Fruit fly (Drosophila melanogaster) whole organism, embryonic: ENCODE results near the gene CG32568.
A peak's percentile ranks its signal among the peaks of the same experiment; 100 is the strongest.

ENCODE experiments used
- Atf3 ChIP-seq: fragments of 200-800 bp; sonication (Bioruptor generic); optimal IDR thresholded peaks from 3 replicates; lab custom pipeline; 2016; ENCODE audit warnings: missing biosample characterization, missing genetic modification characterization
- B-H2 ChIP-seq: fragments of 200-800 bp; sonication (Bioruptor generic); optimal IDR thresholded peaks from 2 replicates; lab custom pipeline; 2018; ENCODE audit warnings: missing biosample characterization, mild to moderate bottlenecking, missing genetic modification characterization
- Bgb ChIP-seq: fragments of 200-800 bp; sonication (Bioruptor generic); IDR thresholded peaks from 2 replicates; pipeline ENCODE4 v1.3.6; 2022; ENCODE audit warnings: missing biosample characterization, missing genetic modification characterization; ENCODE audit not compliant: partially characterized antibody
- CG10147 ChIP-seq: fragments of 200-800 bp; sonication (Bioruptor generic); optimal IDR thresholded peaks from 2 replicates; lab custom pipeline; 2019; ENCODE audit warnings: missing biosample characterization, mild to moderate bottlenecking, missing genetic modification characterization, moderate library complexity
- CG10321 ChIP-seq: fragments of 200-800 bp; sonication (Bioruptor generic); IDR thresholded peaks from 2 replicates; pipeline ENCODE4 v1.3.6; 2022; ENCODE audit warnings: missing biosample characterization, missing genetic modification characterization
- CG10543 ChIP-seq: fragments of 200-800 bp; sonication (Bioruptor generic); optimal IDR thresholded peaks from 3 replicates; lab custom pipeline; 2017; ENCODE audit warnings: missing biosample characterization, mild to moderate bottlenecking, missing genetic modification characterization, moderate library complexity
- CG11085 ChIP-seq: fragments of 200-800 bp; sonication (Bioruptor generic); IDR thresholded peaks from 2 replicates; pipeline ENCODE4 v1.3.6; 2022; ENCODE audit warnings: missing biosample characterization, missing genetic modification characterization
- CG11456 ChIP-seq: fragments of 200-800 bp; sonication (Bioruptor generic); IDR thresholded peaks from 3 replicates; pipeline ENCODE4 v1.3.6; 2022; ENCODE audit warnings: missing biosample characterization, missing genetic modification characterization
- CG12769 ChIP-seq: fragments of 200-800 bp; sonication (Bioruptor generic); optimal IDR thresholded peaks from 2 replicates; lab custom pipeline; 2019; ENCODE audit warnings: missing biosample characterization, mild to moderate bottlenecking, missing genetic modification characterization, moderate library complexity
- CG18262 ChIP-seq: fragments of 200-800 bp; optimal IDR thresholded peaks from 3 replicates; lab custom pipeline; 2019; ENCODE audit warnings: missing biosample characterization, mild to moderate bottlenecking, missing genetic modification characterization, moderate library complexity
- CG2129 ChIP-seq: fragments of 200-800 bp; sonication (Bioruptor generic); IDR thresholded peaks from 2 replicates; pipeline ENCODE4 v1.3.6; 2022; ENCODE audit warnings: missing biosample characterization, missing genetic modification characterization; ENCODE audit not compliant: partially characterized antibody
- CG2199 ChIP-seq: fragments of 200-800 bp; sonication (Bioruptor generic); IDR thresholded peaks from 3 replicates; pipeline ENCODE4 v1.3.6; 2022; ENCODE audit warnings: missing biosample characterization, missing genetic modification characterization
- CG2889 ChIP-seq: fragments of 200-800 bp; sonication (Bioruptor generic); IDR thresholded peaks from 3 replicates; pipeline ENCODE4 v1.3.6; 2022; ENCODE audit warnings: missing biosample characterization, missing genetic modification characterization
- CG30431 ChIP-seq: fragments of 200-800 bp; sonication (Bioruptor generic); optimal IDR thresholded peaks from 2 replicates; lab custom pipeline; 2017; ENCODE audit warnings: missing biosample characterization, missing genetic modification characterization
- CG42726 ChIP-seq: fragments of 200-800 bp; sonication (Bioruptor generic); IDR thresholded peaks from 2 replicates; pipeline ENCODE4 v1.3.6; 2022; ENCODE audit warnings: missing biosample characterization, missing genetic modification characterization; ENCODE audit not compliant: partially characterized antibody
- CG4282 ChIP-seq: fragments of 200-800 bp; sonication (Bioruptor generic); optimal IDR thresholded peaks from 2 replicates; lab custom pipeline; 2016; ENCODE audit warnings: missing biosample characterization, missing genetic modification characterization
- CG5953 ChIP-seq: fragments of 200-800 bp; sonication (Bioruptor generic); IDR thresholded peaks from 2 replicates; pipeline ENCODE4 v1.3.6; 2022; ENCODE audit warnings: missing biosample characterization, missing genetic modification characterization
- CG6175 ChIP-seq: fragments of 200-800 bp; sonication (Bioruptor generic); IDR thresholded peaks from 3 replicates; pipeline ENCODE4 v1.3.6; 2022; ENCODE audit warnings: missing biosample characterization, missing genetic modification characterization
- CG6272 ChIP-seq: fragments of 200-800 bp; sonication (Bioruptor generic); IDR thresholded peaks from 2 replicates; pipeline ENCODE4 v1.3.6; 2022; ENCODE audit warnings: missing biosample characterization, missing genetic modification characterization
- CG7556 ChIP-seq: fragments of 200-800 bp; sonication (Bioruptor generic); optimal IDR thresholded peaks from 2 replicates; lab custom pipeline; 2017; ENCODE audit warnings: missing biosample characterization, mild to moderate bottlenecking, missing genetic modification characterization
- CG7987 ChIP-seq: fragments of 200-800 bp; sonication (Bioruptor generic); optimal IDR thresholded peaks from 2 replicates; lab custom pipeline; 2018; ENCODE audit warnings: missing biosample characterization, mild to moderate bottlenecking, missing genetic modification characterization, moderate library complexity
- CG8089 ChIP-seq: fragments of 200-800 bp; sonication (Bioruptor generic); optimal IDR thresholded peaks from 3 replicates; lab custom pipeline; 2016; ENCODE audit warnings: missing biosample characterization, missing genetic modification characterization
- CG9437 ChIP-seq: fragments of 200-800 bp; sonication (Bioruptor generic); optimal IDR thresholded peaks from 2 replicates; lab custom pipeline; 2018; ENCODE audit warnings: missing biosample characterization, mild to moderate bottlenecking, missing genetic modification characterization
- CG9797 ChIP-seq: fragments of 200-800 bp; sonication (Bioruptor generic); optimal IDR thresholded peaks from 3 replicates; lab custom pipeline; 2018; ENCODE audit warnings: missing biosample characterization, mild to moderate bottlenecking, missing genetic modification characterization
- Dbx ChIP-seq: fragments of 200-800 bp; sonication (Bioruptor generic); IDR thresholded peaks from 3 replicates; pipeline ENCODE4 v1.3.6; 2022; ENCODE audit warnings: missing biosample characterization, missing genetic modification characterization
- Dip2 ChIP-seq: fragments of 200-800 bp; sonication (Bioruptor generic); IDR thresholded peaks from 2 replicates; pipeline ENCODE4 v1.3.6; 2022; ENCODE audit warnings: missing biosample characterization, missing genetic modification characterization
- Ets65A ChIP-seq: fragments of 200-800 bp; sonication (Bioruptor generic); peaks from one replicate; lab custom pipeline; 2016; ENCODE audit warnings: missing biosample characterization, missing genetic modification characterization
- Fer3 ChIP-seq: fragments of 200-800 bp; sonication (Bioruptor generic); optimal IDR thresholded peaks from 2 replicates; lab custom pipeline; 2018; ENCODE audit warnings: missing biosample characterization, mild to moderate bottlenecking, missing genetic modification characterization, moderate library complexity
- Hr78 ChIP-seq, 2 experiments: fragments of 200-800 bp in 1 of 2; fragments of >200 bp in 1 of 2; sonication (Bioruptor generic) in 1 of 2; optimal IDR thresholded peaks; 2 replicates each; lab custom pipeline; 2017 to 2019; ENCODE audit warnings: missing biosample characterization in 2 of 2, missing genetic modification characterization in 2 of 2, mild to moderate bottlenecking in 1 of 2, moderate library complexity in 1 of 2
- Lhr ChIP-seq: fragments of 200-800 bp; sonication (Bioruptor generic); optimal IDR thresholded peaks from 3 replicates; lab custom pipeline; 2017; ENCODE audit warnings: mild to moderate bottlenecking, missing biosample characterization, missing genetic modification reagents, missing genetic modification characterization
- Med ChIP-seq: fragments of 200-800 bp; sonication (Bioruptor generic); peaks from one replicate; lab custom pipeline; 2016; ENCODE audit warnings: missing biosample characterization, missing genetic modification characterization, mild to moderate bottlenecking, inconsistent platforms, moderate library complexity
- Nf-YC ChIP-seq: fragments of 200-800 bp; optimal IDR thresholded peaks from 3 replicates; lab custom pipeline; 2019; ENCODE audit warnings: missing biosample characterization, mild to moderate bottlenecking, missing genetic modification characterization, moderate library complexity
- Pdp1 ChIP-seq, 2 experiments: fragments of 200-800 bp; sonication (Bioruptor generic); optimal IDR thresholded peaks; 3 replicates each; lab custom pipeline; 2016; ENCODE audit warnings: missing biosample characterization in 2 of 2, missing genetic modification characterization in 2 of 2, mild to moderate bottlenecking in 1 of 2, moderate library complexity in 1 of 2
- Spps ChIP-seq: fragments of 200-800 bp; sonication (Bioruptor generic); optimal IDR thresholded peaks from 2 replicates; lab custom pipeline; 2018; ENCODE audit warnings: missing biosample characterization, mild to moderate bottlenecking, missing genetic modification characterization
- Stat92E ChIP-seq, 3 experiments: fragments of >200 bp in 2 of 3; fragments of 200-800 bp in 1 of 3; sonication (Bioruptor generic) in 1 of 3; optimal IDR thresholded peaks; 2 replicates each; lab custom pipeline; 2017 to 2019; ENCODE audit warnings: missing biosample characterization in 3 of 3, missing genetic modification characterization in 3 of 3, mild to moderate bottlenecking in 1 of 3, moderate library complexity in 1 of 3
- ac ChIP-seq: fragments of 200-800 bp; sonication (Bioruptor generic); optimal IDR thresholded peaks from 3 replicates; lab custom pipeline; 2017; ENCODE audit warnings: missing biosample characterization, mild to moderate bottlenecking, missing genetic modification characterization
- ara ChIP-seq: fragments of 200-800 bp; sonication (Bioruptor generic); IDR thresholded peaks from 2 replicates; pipeline ENCODE4 v1.3.6; 2022; ENCODE audit warnings: missing biosample characterization, missing genetic modification characterization
- ato ChIP-seq: fragments of 200-800 bp; sonication (Bioruptor generic); IDR thresholded peaks from 2 replicates; pipeline ENCODE4 v1.3.6; 2022; ENCODE audit warnings: missing biosample characterization, missing genetic modification characterization; ENCODE audit not compliant: partially characterized antibody
- bab2 ChIP-seq: fragments of 200-800 bp; sonication (Bioruptor generic); optimal IDR thresholded peaks from 2 replicates; lab custom pipeline; 2016; ENCODE audit warnings: missing biosample characterization, missing genetic modification characterization
- bbx ChIP-seq: fragments of 200-800 bp; sonication (Bioruptor generic); IDR thresholded peaks from 2 replicates; pipeline ENCODE4 v1.3.6; 2022; ENCODE audit warnings: missing biosample characterization, missing genetic modification characterization; ENCODE audit not compliant: partially characterized antibody
- ftz-f1 ChIP-seq: fragments of 200-800 bp; sonication (Bioruptor generic); optimal IDR thresholded peaks from 2 replicates; lab custom pipeline; 2016; ENCODE audit warnings: missing biosample characterization, missing genetic modification characterization
- grn ChIP-seq: fragments of 200-800 bp; sonication (Bioruptor generic); optimal IDR thresholded peaks from 3 replicates; lab custom pipeline; 2017; ENCODE audit warnings: missing biosample characterization, missing genetic modification characterization
- jumu ChIP-seq: fragments of 200-800 bp; sonication (Bioruptor generic); optimal IDR thresholded peaks from 3 replicates; lab custom pipeline; 2016; ENCODE audit warnings: missing biosample characterization, missing genetic modification characterization
- lmd ChIP-seq: fragments of 200-800 bp; sonication (Bioruptor generic); IDR thresholded peaks from 2 replicates; pipeline ENCODE4 v1.3.6; 2022; ENCODE audit warnings: missing biosample characterization, missing genetic modification characterization
- peb ChIP-seq: fragments of 200-800 bp; sonication (Bioruptor generic); IDR thresholded peaks from 2 replicates; pipeline ENCODE4 v1.3.6; 2022; ENCODE audit warnings: missing biosample characterization, missing genetic modification characterization
- psq ChIP-seq: fragments of 200-800 bp; sonication (Bioruptor generic); optimal IDR thresholded peaks from 2 replicates; lab custom pipeline; 2017; ENCODE audit warnings: missing biosample characterization, missing genetic modification characterization
- row ChIP-seq: fragments of 200-800 bp; sonication (Bioruptor generic); IDR thresholded peaks from 3 replicates; pipeline ENCODE4 v1.3.6; 2022; ENCODE audit warnings: missing biosample characterization, missing genetic modification characterization
- sr ChIP-seq: fragments of 200-800 bp; sonication (Bioruptor generic); IDR thresholded peaks from 3 replicates; pipeline ENCODE4 v1.3.6; 2022; ENCODE audit warnings: missing biosample characterization, missing genetic modification characterization
- stc ChIP-seq: fragments of 200-800 bp; sonication (Bioruptor generic); IDR thresholded peaks from 2 replicates; pipeline ENCODE4 v1.3.6; 2022; ENCODE audit warnings: missing biosample characterization, missing genetic modification characterization
- tio ChIP-seq: fragments of 200-800 bp; sonication (Bioruptor generic); optimal IDR thresholded peaks from 2 replicates; lab custom pipeline; 2017; ENCODE audit warnings: missing biosample characterization, missing genetic modification characterization, inconsistent platforms
- z ChIP-seq: fragments of 200-800 bp; sonication (Bioruptor generic); IDR thresholded peaks from 3 replicates; pipeline ENCODE4 v1.3.6; 2022; ENCODE audit warnings: missing biosample characterization, missing genetic modification characterization

CG32568 gene

dm6 chrX:16766868-16767431 lies 26.2 kb downstream of the CG32568 start:
- TF ChIP-seq CG2199 (GFP tag; lab: Robert Waterston, UW) (0 out of 3 replicates have a peak, but pooled peaks have one; percentile 19), Med (GFP tag; lab: Kevin White, UChicago) (peak; percentile 42), peb (GFP tag; lab: Robert Waterston, UW) (no peak), grn (GFP tag; lab: Kevin White, UChicago) (no peak), bab2 (no peak), Dbx (GFP tag; lab: Robert Waterston, UW) (no peak), CG2129 (GFP tag; lab: Robert Waterston, UW) (no peak), stc (no peak), CG9797 (GFP tag; lab: Kevin White, UChicago) (no peak), CG7987 (GFP tag; lab: Kevin White, UChicago) (no peak), CG30431 (GFP tag; lab: Kevin White, UChicago) (no peak), ftz-f1 (peak; percentile 96), CG4282 (GFP tag; lab: Kevin White, UChicago) (no peak), Hr78 (GFP tag; optimal IDR thresholded peaks at IDR 0.05; lab: Kevin White, UChicago) (peak in 1 of 2 experiments; percentile 91), CG6272 (GFP tag; lab: Robert Waterston, UW) (no peak), row (no peak), CG11456 (GFP tag; lab: Robert Waterston, UW) (no peak), Stat92E (GFP tag; optimal IDR thresholded peaks at IDR 0.05; lab: Kevin White, UChicago) (no peak), Atf3 (GFP tag; lab: Kevin White, UChicago) (peak; percentile 47), CG10543 (GFP tag; lab: Kevin White, UChicago) (peak; percentile 38), ato (GFP tag; lab: Robert Waterston, UW) (no peak), jumu (no peak), CG5953 (GFP tag; lab: Robert Waterston, UW) (no peak), Ets65A (GFP tag; lab: Kevin White, UChicago) (no peak), Fer3 (tag; lab: Kevin White, UChicago) (no peak), ara (GFP tag; lab: Robert Waterston, UW) (no peak), bbx (GFP tag; lab: Robert Waterston, UW) (no peak), CG8089 (GFP tag; lab: Kevin White, UChicago) (no peak), z (GFP tag; lab: Robert Waterston, UW) (no peak), B-H2 (GFP tag; lab: Kevin White, UChicago) (no peak), ac (GFP tag; lab: Kevin White, UChicago) (no peak), CG6175 (peak; percentile 71; the same call in 2 of the 3 replicates), CG7556 (GFP tag; lab: Kevin White, UChicago) (no peak), tio (GFP tag; lab: Kevin White, UChicago) (no peak), CG10321 (peak; percentile 89), CG42726 (GFP tag; lab: Robert Waterston, UW) (no peak), sr (GFP tag; lab: Robert Waterston, UW) (peak; percentile 99), Pdp1 (GFP tag; optimal IDR thresholded peaks at IDR 0.05; lab: Kevin White, UChicago) (peak in 1 of 2 experiments; percentile 16), psq (GFP tag; lab: Kevin White, UChicago) (no peak), CG12769 (tag; lab: Kevin White, UChicago) (peak; percentile 54), CG2889 (GFP tag; lab: Robert Waterston, UW) (no peak), CG9437 (GFP tag; lab: Kevin White, UChicago) (no peak), lmd (GFP tag; lab: Robert Waterston, UW) (no peak), Bgb (GFP tag; lab: Robert Waterston, UW) (no peak), CG10147 (GFP tag; lab: Kevin White, UChicago) (no peak), CG18262 (tag; lab: Kevin White, UChicago) (no peak), Lhr (GFP tag; lab: Kevin White, UChicago) (no peak), Nf-YC (tag; lab: Kevin White, UChicago) (peak; percentile 21), Dip2 (no peak), CG11085 (no peak), Spps (tag; lab: Kevin White, UChicago) (no peak)
